Worm (Caenorhabditis elegans) whole organism, L1 larva: ENCODE results near the gene algn-14.

Experiments
- C16A3.4 ChIP-seq: fragments of 150-350 bp; optimal IDR thresholded peaks from 2 replicates; lab custom pipeline; 2014; ENCODE audit warnings: missing biosample characterization, missing genetic modification characterization
- F16B12.6 ChIP-seq: fragments of 150-350 bp; optimal IDR thresholded peaks from 2 replicates; lab custom pipeline; 2014; ENCODE audit warnings: missing biosample characterization, missing genetic modification characterization
- aha-1 ChIP-seq: fragments of 150-350 bp; optimal IDR thresholded peaks from 2 replicates; lab custom pipeline; 2014; ENCODE audit warnings: missing biosample characterization, missing genetic modification characterization
- aly-2 ChIP-seq: fragments of 150-350 bp; optimal IDR thresholded peaks from 2 replicates; lab custom pipeline; 2014; ENCODE audit warnings: missing biosample characterization, missing genetic modification characterization
- blmp-1 ChIP-seq: fragments of 150-350 bp; optimal IDR thresholded peaks from 2 replicates; lab custom pipeline; 2014; ENCODE audit warnings: missing biosample characterization, missing genetic modification characterization
- ceh-82 ChIP-seq, 3 experiments: fragments of 150-350 bp in 1 of 3; sonication (generic microtip) in 2 of 3; optimal IDR thresholded peaks; 2 replicates each; lab custom pipeline; 2014 to 2017; ENCODE audit warnings: missing biosample characterization in 3 of 3, missing genetic modification characterization in 3 of 3
- ces-1 ChIP-seq: fragments of 150-350 bp; optimal IDR thresholded peaks from 2 replicates; lab custom pipeline; 2014; ENCODE audit warnings: missing biosample characterization, missing genetic modification reagents, missing genetic modification characterization
- dpl-1 ChIP-seq, 3 experiments: fragments of 150-350 bp in 2 of 3; sonication (generic microtip) in 1 of 3; optimal IDR thresholded peaks; 2 replicates each; lab custom pipeline; 2014 to 2017; ENCODE audit warnings: missing biosample characterization in 3 of 3, missing genetic modification characterization in 3 of 3, missing genetic modification reagents in 3 of 3
- dsc-1 ChIP-seq: sonication (generic microtip); optimal IDR thresholded peaks from 2 replicates; lab custom pipeline; 2016; ENCODE audit warnings: mild to moderate bottlenecking, missing genetic modification characterization, missing compliant biosample characterization
- efl-1 ChIP-seq, 4 experiments: fragments of 150-350 bp; optimal IDR thresholded peaks in 3 of 4; peaks in 1 of 4; 1 replicate in 1 of 4; 2 replicates in 3 of 4; lab custom pipeline; 2014; ENCODE audit warnings: missing biosample characterization in 2 of 4, missing genetic modification characterization in 2 of 4, missing genetic modification reagents in 2 of 4
- elt-2 ChIP-seq: sonication (generic microtip); optimal IDR thresholded peaks from 2 replicates; lab custom pipeline; 2016; ENCODE audit warnings: missing genetic modification characterization, mild to moderate bottlenecking, inconsistent platforms, missing compliant biosample characterization, missing genetic modification reagents
- ets-5 ChIP-seq: fragments of 200-800 bp; sonication (Bioruptor generic); IDR thresholded peaks from 2 replicates; pipeline ENCODE4 v1.3.6; 2022; ENCODE audit warnings: missing genetic modification characterization, missing compliant biosample characterization
- fkh-10 ChIP-seq: sonication (generic microtip); optimal IDR thresholded peaks from 2 replicates; lab custom pipeline; 2017; ENCODE audit warnings: missing biosample characterization, missing genetic modification reagents, missing genetic modification characterization
- fkh-8 ChIP-seq: sonication (generic microtip); optimal IDR thresholded peaks from 2 replicates; lab custom pipeline; 2016; ENCODE audit warnings: mild to moderate bottlenecking, missing genetic modification characterization, missing compliant biosample characterization
- fos-1 ChIP-seq: fragments of 150-350 bp; optimal IDR thresholded peaks from 2 replicates; lab custom pipeline; 2014; ENCODE audit warnings: missing biosample characterization, missing genetic modification characterization
- hlh-17 ChIP-seq: fragments of 200-800 bp; sonication (Bioruptor generic); optimal IDR thresholded peaks from 2 replicates; lab custom pipeline; 2018; ENCODE audit warnings: missing genetic modification characterization, mild to moderate bottlenecking, missing compliant biosample characterization, moderate library complexity, borderline replicate concordance
- isw-1 ChIP-seq: fragments of 200-800 bp; sonication (Bioruptor generic); IDR thresholded peaks from 2 replicates; pipeline ENCODE4 v1.3.6; 2022; ENCODE audit warnings: missing genetic modification characterization, missing compliant biosample characterization
- jun-1 ChIP-seq: fragments of 150-350 bp; optimal IDR thresholded peaks from 2 replicates; lab custom pipeline; 2014; ENCODE audit warnings: missing biosample characterization, missing genetic modification reagents, missing genetic modification characterization
- lin-14 ChIP-seq: fragments of 200-800 bp; sonication (Bioruptor generic); optimal IDR thresholded peaks from 2 replicates; lab custom pipeline; 2018; ENCODE audit warnings: mild to moderate bottlenecking, missing genetic modification characterization, moderate library complexity, missing compliant biosample characterization
- lin-35 ChIP-seq, 2 experiments: fragments of 150-350 bp; optimal IDR thresholded peaks; 2 replicates each; lab custom pipeline; 2014; ENCODE audit warnings: missing biosample characterization in 2 of 2, missing genetic modification characterization in 2 of 2, missing genetic modification reagents in 2 of 2
- lin-39 ChIP-seq: fragments of 150-350 bp; optimal IDR thresholded peaks from 2 replicates; lab custom pipeline; 2014; ENCODE audit warnings: missing biosample characterization, missing genetic modification reagents, missing genetic modification characterization
- lsy-2 ChIP-seq, 2 experiments: fragments of 150-350 bp; optimal IDR thresholded peaks; 2 replicates each; lab custom pipeline; 2014; ENCODE audit warnings: missing biosample characterization in 2 of 2, missing genetic modification characterization in 2 of 2
- mdl-1 ChIP-seq, 2 experiments: fragments of 150-350 bp; optimal IDR thresholded peaks; 2 replicates each; lab custom pipeline; 2014 to 2017; ENCODE audit warnings: missing biosample characterization in 2 of 2, missing genetic modification characterization in 2 of 2, inconsistent platforms in 1 of 2
- mep-1 ChIP-seq: fragments of 150-350 bp; optimal IDR thresholded peaks from 2 replicates; lab custom pipeline; 2014; ENCODE audit warnings: missing biosample characterization, missing genetic modification characterization
- nhr-12 ChIP-seq: sonication (generic microtip); optimal IDR thresholded peaks from 2 replicates; lab custom pipeline; 2017; ENCODE audit warnings: missing biosample characterization, missing genetic modification characterization
- nhr-20 ChIP-seq: sonication (generic microtip); optimal IDR thresholded peaks from 2 replicates; lab custom pipeline; 2016; ENCODE audit warnings: mild to moderate bottlenecking, missing genetic modification characterization, missing compliant biosample characterization
- nhr-237 ChIP-seq: fragments of 150-350 bp; optimal IDR thresholded peaks from 2 replicates; lab custom pipeline; 2014; ENCODE audit warnings: missing biosample characterization, missing genetic modification characterization
- nhr-47 ChIP-seq: sonication (generic microtip); optimal IDR thresholded peaks from 2 replicates; lab custom pipeline; 2016; ENCODE audit warnings: mild to moderate bottlenecking, missing genetic modification characterization, moderate library complexity, missing compliant biosample characterization
- nhr-71 ChIP-seq: sonication (generic microtip); optimal IDR thresholded peaks from 2 replicates; lab custom pipeline; 2016; ENCODE audit warnings: mild to moderate bottlenecking, missing genetic modification characterization, moderate library complexity, missing compliant biosample characterization
- nhr-84 ChIP-seq: sonication (generic microtip); optimal IDR thresholded peaks from 2 replicates; lab custom pipeline; 2017; ENCODE audit warnings: missing biosample characterization, missing genetic modification characterization
- nhr-85 ChIP-seq: sonication (generic microtip); peaks from one replicate; lab custom pipeline; 2016; ENCODE audit warnings: missing genetic modification characterization, inconsistent platforms, missing compliant biosample characterization
- rnt-1 ChIP-seq: sonication (generic microtip); optimal IDR thresholded peaks from 2 replicates; lab custom pipeline; 2016; ENCODE audit warnings: mild to moderate bottlenecking, missing genetic modification characterization, moderate library complexity, missing compliant biosample characterization
- skn-1 ChIP-seq: fragments of 150-350 bp; optimal IDR thresholded peaks from 2 replicates; lab custom pipeline; 2014; ENCODE audit warnings: missing biosample characterization, missing genetic modification characterization
- snpc-4 ChIP-seq: fragments of 150-350 bp; optimal IDR thresholded peaks from 2 replicates; lab custom pipeline; 2014; ENCODE audit warnings: missing biosample characterization, missing genetic modification characterization
- snu-23 ChIP-seq: sonication (generic microtip); optimal IDR thresholded peaks from 2 replicates; lab custom pipeline; 2016; ENCODE audit warnings: missing genetic modification characterization, missing compliant biosample characterization
- swsn-7 ChIP-seq: sonication (generic microtip); optimal IDR thresholded peaks from 2 replicates; lab custom pipeline; 2016; ENCODE audit warnings: missing genetic modification characterization, missing compliant biosample characterization
- tbx-2 ChIP-seq: sonication (generic microtip); optimal IDR thresholded peaks from 2 replicates; lab custom pipeline; 2016; ENCODE audit warnings: missing genetic modification characterization, missing compliant biosample characterization
- unc-86 ChIP-seq: sonication (generic microtip); optimal IDR thresholded peaks from 2 replicates; lab custom pipeline; 2016; ENCODE audit warnings: missing genetic modification characterization, missing compliant biosample characterization
- xbp-1 ChIP-seq: sonication (generic microtip); optimal IDR thresholded peaks from 2 replicates; lab custom pipeline; 2016; ENCODE audit warnings: missing genetic modification characterization, missing compliant biosample characterization
- zag-1 ChIP-seq: fragments of 150-350 bp; optimal IDR thresholded peaks from 2 replicates; lab custom pipeline; 2014; ENCODE audit warnings: missing biosample characterization, missing genetic modification characterization

Gene algn-14

DNA sequence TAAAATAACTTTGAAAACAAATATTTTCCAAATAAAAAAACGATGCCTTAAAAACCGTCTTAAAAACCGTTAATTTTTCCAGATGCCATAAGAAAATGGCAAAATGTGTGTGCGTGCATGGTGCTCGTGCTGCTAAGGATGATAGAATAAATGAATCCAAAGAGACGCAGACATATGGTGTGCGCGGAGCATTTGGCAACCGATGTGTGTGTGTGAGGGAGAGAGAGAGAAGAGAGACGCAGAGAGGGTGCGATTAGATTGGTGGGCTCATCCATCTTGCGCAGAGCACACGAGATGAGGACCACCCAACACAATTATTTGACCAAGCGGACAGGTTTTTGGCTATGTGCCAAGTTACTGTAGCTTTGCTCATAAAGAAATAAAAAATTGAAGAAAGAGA is 21.5 kb upstream of the algn-14 start:
- TF ChIP-seq isw-1 (GFP tag; lab: Robert Waterston, UW) (peak; percentile 15), snu-23 (GFP tag; lab: Kevin White, UChicago) (peak; percentile 20), fkh-8 (tag; lab: Kevin White, UChicago) (peak; percentile 26), tbx-2 (tag; lab: Kevin White, UChicago) (peak; percentile 3), dpl-1 (GFP tag; optimal IDR thresholded peaks at IDR 0.05; lab: Kevin White, UChicago) (peak in 1 of 3 experiments; percentile 3), lin-35 (GFP tag; optimal IDR thresholded peaks at IDR 0.05; lab: Kevin White, UChicago) (peak in 1 of 2 experiments; percentile 15), fkh-10 (GFP tag; lab: Kevin White, UChicago) (no peak), ces-1 (GFP tag; lab: Kevin White, UChicago) (no peak), nhr-20 (tag; lab: Kevin White, UChicago) (no peak), skn-1 (tag; lab: Kevin White, UChicago) (peak; percentile 17), nhr-71 (peak; percentile 40), mdl-1 (tag; optimal IDR thresholded peaks at IDR 0.05; lab: Kevin White, UChicago) (peak in 1 of 2 experiments; percentile 23), jun-1 (no peak), efl-1 (optimal IDR thresholded peaks at IDR 0.05; lab: Kevin White, UChicago) (peak; percentile 20 to 30), efl-1 (GFP tag; optimal IDR thresholded peaks at IDR 0.05 in 1 of 2; lab: Kevin White, UChicago) (no peak), lsy-2 (tag; optimal IDR thresholded peaks at IDR 0.05; lab: Kevin White, UChicago) (peak; percentile 10 to 20), nhr-47 (tag; lab: Kevin White, UChicago) (peak; percentile 33), xbp-1 (tag; lab: Kevin White, UChicago) (peak; percentile 9), ceh-82 (tag; optimal IDR thresholded peaks at IDR 0.05; lab: Kevin White, UChicago) (peak in 2 of 3 experiments; percentile 31 to 59), nhr-237 (tag; lab: Kevin White, UChicago) (no peak), swsn-7 (tag; lab: Kevin White, UChicago) (peak; percentile 21), F16B12.6 (tag; lab: Kevin White, UChicago) (no peak), unc-86 (tag; lab: Kevin White, UChicago) (no peak), aha-1 (tag; lab: Kevin White, UChicago) (no peak), mep-1 (peak; percentile 30), dsc-1 (tag; lab: Kevin White, UChicago) (peak; percentile 28), hlh-17 (GFP tag; lab: Kevin White, UChicago) (no peak), nhr-85 (tag; lab: Kevin White, UChicago) (peak; percentile 41), fos-1 (tag; lab: Kevin White, UChicago) (no peak), C16A3.4 (tag; lab: Kevin White, UChicago) (no peak), lin-14 (GFP tag; lab: Kevin White, UChicago) (peak; percentile 73), zag-1 (tag; lab: Kevin White, UChicago) (peak; percentile 2)
- TF ChIP-seq, all 84 proteins: peak for 20

DNA sequence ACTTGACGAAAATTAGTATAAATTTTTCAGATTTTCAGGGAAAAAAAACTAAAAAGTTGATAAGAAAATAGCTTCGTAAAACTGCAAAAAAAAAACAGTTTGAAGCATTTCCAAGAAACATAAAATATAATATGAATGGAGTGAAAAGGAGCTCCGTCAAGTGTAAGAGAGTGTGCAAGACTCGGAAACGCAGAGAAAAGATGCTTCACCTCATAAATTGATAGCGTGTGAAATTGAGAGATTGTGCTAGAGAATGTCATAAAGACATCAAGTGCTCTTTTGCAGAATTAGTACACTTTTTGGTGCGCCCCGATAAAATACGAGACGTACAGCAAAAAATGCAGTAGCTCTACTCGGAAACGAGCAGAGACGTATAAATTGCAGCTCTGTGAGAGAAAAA is 18.3 kb upstream of the algn-14 start:
- TF ChIP-seq elt-2 (tag; lab: Kevin White, UChicago) (peak; percentile 43), lin-39 (no peak), nhr-47 (tag; lab: Kevin White, UChicago) (peak; percentile 13), fos-1 (tag; lab: Kevin White, UChicago) (no peak), nhr-71 (peak; percentile 34), nhr-12 (no peak), unc-86 (tag; lab: Kevin White, UChicago) (peak; percentile 65), rnt-1 (tag; lab: Kevin White, UChicago) (no peak), mep-1 (no peak), lin-14 (GFP tag; lab: Kevin White, UChicago) (peak; percentile 32), efl-1 (optimal IDR thresholded peaks at IDR 0.05; lab: Kevin White, UChicago) (no peak), efl-1 (GFP tag; optimal IDR thresholded peaks at IDR 0.05 in 1 of 2; lab: Kevin White, UChicago) (peak in 1 of 2 experiments; percentile 42), aly-2 (tag; lab: Kevin White, UChicago) (no peak), nhr-20 (tag; lab: Kevin White, UChicago) (no peak)
- TF ChIP-seq, all 84 proteins: peak for 6

ce11 chrIV:3820133-3820532 is 16.9 kb upstream of the algn-14 start:
- TF ChIP-seq ceh-82 (tag; optimal IDR thresholded peaks at IDR 0.05; lab: Kevin White, UChicago): no peak
- peak; percentile 30 for TF ChIP-seq lin-14 (GFP tag; lab: Kevin White, UChicago)
- TF ChIP-seq ets-5 (GFP tag; lab: Robert Waterston, UW): no peak
- no peak for TF ChIP-seq mep-1
- peak; percentile 9 for TF ChIP-seq nhr-85 (tag; lab: Kevin White, UChicago)
- no peak for TF ChIP-seq nhr-84
- TF ChIP-seq blmp-1: peak; percentile 20
- peak; percentile 95 for TF ChIP-seq fkh-10 (GFP tag; lab: Kevin White, UChicago)
- no peak for TF ChIP-seq nhr-47 (tag; lab: Kevin White, UChicago)
- no peak for TF ChIP-seq snpc-4 (tag; lab: Kevin White, UChicago)
